Fruit fly (Drosophila melanogaster): ENCODE data around the gene CG7148.
A peak's percentile ranks its signal among the peaks of the same experiment; 100 is the strongest.

The CG7148 gene

dm6 chr3L:21828177-21828589, 3.9 kb downstream of the CG7148 start, which contains the start of gene CG32448 (continued):
- peak; percentile 23 for TF ChIP-seq CG15514 (GFP tag; optimal IDR thresholded peaks at IDR 0.05)
- TF ChIP-seq CG31441 (GFP tag; IDR thresholded peaks at IDR 0.05), result peak; percentile 35; the same call in 1 of the 2 replicates
- TF ChIP-seq ash1 (GFP tag; optimal IDR thresholded peaks at IDR 0.05), result no peak
- TF ChIP-seq CG34422 (GFP tag; IDR thresholded peaks at IDR 0.05), result peak; percentile 83
- TF ChIP-seq CG7963 (GFP tag; IDR thresholded peaks at IDR 0.05; ENCODE audit: partially characterized antibody), result no peak
- TF ChIP-seq CG13775 (GFP tag; optimal IDR thresholded peaks at IDR 0.05), result peak; percentile 46
- peak; percentile 71 for TF ChIP-seq ken (GFP tag; IDR thresholded peaks at IDR 0.05)
- peak; percentile 81 for TF ChIP-seq zfh1 (GFP tag; IDR thresholded peaks at IDR 0.05)
- no peak for TF ChIP-seq CG14860 (GFP tag; IDR thresholded peaks at IDR 0.05; ENCODE audit: partially characterized antibody)
- peak; percentile 41 for TF ChIP-seq CG9437 (GFP tag; optimal IDR thresholded peaks at IDR 0.05)
- peak; percentile 58 for TF ChIP-seq pum (GFP tag; optimal IDR thresholded peaks at IDR 0.05)
- peak; percentile 84 for TF ChIP-seq CG2120 (GFP tag; optimal IDR thresholded peaks at IDR 0.05)
- TF ChIP-seq tin (GFP tag; optimal IDR thresholded peaks at IDR 0.05), result peak; percentile 64
- no peak for TF ChIP-seq Dref (GFP tag; IDR thresholded peaks at IDR 0.05)
- TF ChIP-seq dmrt99B (tag; optimal IDR thresholded peaks at IDR 0.05), result no peak
- peak; percentile 35 for TF ChIP-seq emc (GFP tag; optimal IDR thresholded peaks at IDR 0.05)
- TF ChIP-seq CG13624 (GFP tag; optimal IDR thresholded peaks at IDR 0.05), result peak; percentile 77
- TF ChIP-seq MTF-1 (GFP tag; optimal IDR thresholded peaks at IDR 0.05; ENCODE audit: borderline replicate concordance), result no peak
- TF ChIP-seq CG6683 (GFP tag; optimal IDR thresholded peaks at IDR 0.05), result no peak
- TF ChIP-seq wor (GFP tag; IDR thresholded peaks at IDR 0.05), result no peak
- TF ChIP-seq Vsx1 (GFP tag; optimal IDR thresholded peaks at IDR 0.05), result no peak
- TF ChIP-seq sc (optimal IDR thresholded peaks at IDR 0.05), result no peak
- TF ChIP-seq sc (GFP tag; optimal IDR thresholded peaks at IDR 0.05), result no peak
- TF ChIP-seq Dbx (GFP tag; IDR thresholded peaks at IDR 0.05), result peak; percentile 64; the same call in 1 of the 3 replicates
- no peak for TF ChIP-seq CG13894 (tag; optimal IDR thresholded peaks at IDR 0.05)
- TF ChIP-seq NC2β (GFP tag; optimal IDR thresholded peaks at IDR 0.05), result peak; percentile 56
- no peak for TF ChIP-seq Camta (GFP tag; optimal IDR thresholded peaks at IDR 0.05)
- TF ChIP-seq onecut (GFP tag; IDR thresholded peaks at IDR 0.05), result no peak
- peak; percentile 90 for TF ChIP-seq slbo (GFP tag; IDR thresholded peaks at IDR 0.05)
- TF ChIP-seq Rx (GFP tag; IDR thresholded peaks at IDR 0.05), result no peak
- no peak for TF ChIP-seq repo (GFP tag; optimal IDR thresholded peaks at IDR 0.05)
- TF ChIP-seq CG8924 (tag; optimal IDR thresholded peaks at IDR 0.05), result peak; percentile 59
- peak; percentile 64 for TF ChIP-seq CG8944 (GFP tag; optimal IDR thresholded peaks at IDR 0.05)
- TF ChIP-seq CG10366 (GFP tag; IDR thresholded peaks at IDR 0.05), result peak; percentile 70
- TF ChIP-seq CG12769 (tag; optimal IDR thresholded peaks at IDR 0.05), result peak; percentile 67
- peak; percentile 76 for TF ChIP-seq pho (GFP tag; optimal IDR thresholded peaks at IDR 0.05)
- no peak for TF ChIP-seq ato (GFP tag; IDR thresholded peaks at IDR 0.05; ENCODE audit: partially characterized antibody)
- TF ChIP-seq chif (GFP tag; optimal IDR thresholded peaks at IDR 0.05), result peak; percentile 26 to 74
- TF ChIP-seq peb (GFP tag; IDR thresholded peaks at IDR 0.05), result peak; percentile 59; the same call in 1 of the 2 replicates
- TF ChIP-seq Hr78 (GFP tag; optimal IDR thresholded peaks at IDR 0.05), result no peak
- TF ChIP-seq Fer1 (GFP tag; optimal IDR thresholded peaks at IDR 0.05), result peak; percentile 48
- TF ChIP-seq CG18619 (GFP tag; optimal IDR thresholded peaks at IDR 0.05), result peak; percentile 33
- peak; percentile 48 for TF ChIP-seq MESR4 (GFP tag; optimal IDR thresholded peaks at IDR 0.05)
- TF ChIP-seq CG4730 (GFP tag; IDR thresholded peaks at IDR 0.05), result 0 out of 2 replicates have a peak, but pooled peaks have one; percentile 16
- TF ChIP-seq CG12104 (GFP tag; optimal IDR thresholded peaks at IDR 0.05), result no peak
- TF ChIP-seq CG18262 (tag; optimal IDR thresholded peaks at IDR 0.05), result peak; percentile 52
- TF ChIP-seq HHEX (GFP tag; optimal IDR thresholded peaks at IDR 0.05), result peak; percentile 30
- no peak for TF ChIP-seq run (tag; optimal IDR thresholded peaks at IDR 0.05)
- TF ChIP-seq D19B (GFP tag; optimal IDR thresholded peaks at IDR 0.05), result peak; percentile 28
- no peak for TF ChIP-seq CG10321 (GFP tag; IDR thresholded peaks at IDR 0.05)
- TF ChIP-seq stc (GFP tag; IDR thresholded peaks at IDR 0.05), result peak; percentile 65; the same call in 1 of the 2 replicates
